Worm (Caenorhabditis elegans): Measurements from ENCODE around the gene Y38A10A.11.

DNA sequence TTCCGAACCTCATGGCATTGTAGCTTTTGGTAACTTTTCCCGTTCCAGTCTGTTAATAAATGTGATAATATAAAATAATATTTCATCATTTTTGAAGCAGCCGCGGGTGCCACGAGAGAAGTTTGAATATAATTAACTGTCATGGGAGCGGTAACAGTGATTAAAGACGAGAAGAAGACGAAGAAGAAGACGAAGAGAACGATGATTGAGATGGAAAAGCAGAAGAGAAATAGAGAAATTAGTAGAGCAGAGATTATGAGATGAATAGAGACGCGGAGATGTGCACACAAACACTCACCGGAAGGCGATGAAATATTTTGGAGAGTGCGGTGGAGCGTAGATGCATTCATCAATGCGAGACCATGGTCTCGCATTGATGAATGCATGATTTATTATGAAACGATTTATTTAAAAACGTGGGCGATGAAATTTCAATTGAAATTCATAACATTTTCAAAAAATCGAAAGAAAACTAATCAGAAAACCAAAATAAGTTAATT lies 50.1 kb downstream of the Y38A10A.11 start, which contains the start of gene seip-1:
- no peak for TF ChIP-seq lim-6 (tag; optimal IDR thresholded peaks at IDR 0.05)
- TF ChIP-seq tbx-7 (tag; optimal IDR thresholded peaks at IDR 0.05): no peak

Data from whole organism, late embryonic.